Worm (Caenorhabditis elegans) whole organism, L1 larva: Measurements from ENCODE around the gene msp-57.
"Not testable (repeated sequence)": the region's sequence is repeated elsewhere in the genome, so short reads cannot be mapped to it uniquely, and the experiment has no call there.

Experiments used
- ceh-82 ChIP-seq, 3 experiments: fragments of 150-350 bp in 1 of 3; sonication (generic microtip) in 2 of 3; optimal IDR thresholded peaks; 2 replicates each; lab custom pipeline; 2014 to 2017; ENCODE audit warnings: missing biosample characterization in 3 of 3, missing genetic modification characterization in 3 of 3
- egl-13 ChIP-seq: sonication (generic microtip); optimal IDR thresholded peaks from 2 replicates; lab custom pipeline; 2016; ENCODE audit warnings: missing genotype, missing genetic modification reagents, missing genetic modification characterization, missing compliant biosample characterization
- egl-27 ChIP-seq, 2 experiments: fragments of 150-350 bp in 1 of 2; sonication (generic microtip); optimal IDR thresholded peaks; 3 replicates each; lab custom pipeline; 2017 to 2018; ENCODE audit warnings: missing biosample characterization in 2 of 2, missing genetic modification characterization in 2 of 2, missing genetic modification reagents in 2 of 2
- elt-3 ChIP-seq, 6 experiments: fragments of 150-350 bp in 1 of 6; sonication (generic microtip); optimal IDR thresholded peaks; 2 replicates each; lab custom pipeline; 2017 to 2018; ENCODE audit warnings: missing biosample characterization in 6 of 6, missing genetic modification characterization in 6 of 6, inconsistent platforms in 1 of 6
- irx-1 ChIP-seq: sonication (generic microtip); optimal IDR thresholded peaks from 2 replicates; lab custom pipeline; 2016; ENCODE audit warnings: missing genetic modification characterization, missing compliant biosample characterization
- jun-1 ChIP-seq: fragments of 150-350 bp; optimal IDR thresholded peaks from 2 replicates; lab custom pipeline; 2014; ENCODE audit warnings: missing biosample characterization, missing genetic modification reagents, missing genetic modification characterization
- nhr-20 ChIP-seq: sonication (generic microtip); optimal IDR thresholded peaks from 2 replicates; lab custom pipeline; 2016; ENCODE audit warnings: mild to moderate bottlenecking, missing genetic modification characterization, missing compliant biosample characterization
- nhr-237 ChIP-seq: fragments of 150-350 bp; optimal IDR thresholded peaks from 2 replicates; lab custom pipeline; 2014; ENCODE audit warnings: missing biosample characterization, missing genetic modification characterization
- nhr-71 ChIP-seq: sonication (generic microtip); optimal IDR thresholded peaks from 2 replicates; lab custom pipeline; 2016; ENCODE audit warnings: mild to moderate bottlenecking, missing genetic modification characterization, moderate library complexity, missing compliant biosample characterization
- nhr-76 ChIP-seq: sonication (generic microtip); optimal IDR thresholded peaks from 2 replicates; lab custom pipeline; 2017; ENCODE audit warnings: missing biosample characterization, missing genetic modification characterization
- rnt-1 ChIP-seq: sonication (generic microtip); optimal IDR thresholded peaks from 2 replicates; lab custom pipeline; 2016; ENCODE audit warnings: mild to moderate bottlenecking, missing genetic modification characterization, moderate library complexity, missing compliant biosample characterization
- unc-130 ChIP-seq: fragments of 150-350 bp; optimal IDR thresholded peaks from 2 replicates; lab custom pipeline; 2017; ENCODE audit warnings: missing biosample characterization, missing genetic modification characterization, inconsistent platforms
- unc-30 ChIP-seq: sonication (generic microtip); optimal IDR thresholded peaks from 2 replicates; lab custom pipeline; 2017; ENCODE audit warnings: missing biosample characterization, missing genetic modification characterization
- zag-1 ChIP-seq: fragments of 150-350 bp; optimal IDR thresholded peaks from 2 replicates; lab custom pipeline; 2014; ENCODE audit warnings: missing biosample characterization, missing genetic modification characterization

DNA sequence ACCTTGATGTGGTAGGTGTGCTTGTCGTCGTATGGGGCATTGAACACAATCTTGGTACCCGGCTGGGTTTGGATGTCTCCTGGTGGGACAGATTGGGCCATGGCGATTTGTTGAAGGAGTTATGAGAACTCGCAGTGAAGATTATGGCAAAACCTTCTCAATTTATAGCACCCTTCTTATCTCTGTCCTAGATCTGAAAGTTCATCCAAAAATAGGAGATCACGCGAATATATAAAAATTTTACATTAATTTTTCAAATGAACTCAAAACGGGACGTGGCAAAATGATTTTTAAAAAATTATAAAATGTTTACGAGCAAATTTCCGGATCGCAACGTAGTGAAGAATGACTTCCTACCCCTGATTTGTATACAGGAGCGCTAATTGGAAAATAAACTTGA, 2.6 kb downstream of the msp-57 start, which contains the start of gene msp-53:
- TF ChIP-seq jun-1 (tag; lab: Kevin White, UChicago); ceh-82 (tag; optimal IDR thresholded peaks at IDR 0.05; lab: Kevin White, UChicago); egl-27 (tag; optimal IDR thresholded peaks at IDR 0.05; lab: Kevin White, UChicago); irx-1 (tag; lab: Kevin White, UChicago); egl-13 (tag; lab: Kevin White, UChicago); nhr-71 (tag; lab: Kevin White, UChicago); rnt-1 (tag; lab: Kevin White, UChicago); unc-30; elt-3 (tag; optimal IDR thresholded peaks at IDR 0.05; lab: Kevin White, UChicago); nhr-237; nhr-20 (tag; lab: Kevin White, UChicago); nhr-76 (tag; lab: Kevin White, UChicago); zag-1; unc-130 (tag; lab: Kevin White, UChicago): not testable (repeated sequence)
